Fruit fly (Drosophila melanogaster) Kc167 (cell line): ENCODE results near the gene wgn.

Source experiments
- Myc ChIP-seq: fragments of >200 bp; optimal IDR thresholded peaks from 2 replicates; lab custom pipeline; 2017; ENCODE audit warnings: missing external identifiers
- Sin3A ChIP-seq: fragments of >200 bp; optimal IDR thresholded peaks from 2 replicates; lab custom pipeline; 2018; ENCODE audit warnings: missing external identifiers
- h ChIP-seq: fragments of >200 bp; optimal IDR thresholded peaks from 3 replicates; lab custom pipeline; 2018; ENCODE audit warnings: missing external identifiers
- insv ChIP-seq: fragments of >200 bp; optimal IDR thresholded peaks from 3 replicates; lab custom pipeline; 2018; ENCODE audit warnings: missing external identifiers
- psq ChIP-seq: fragments of >200 bp; optimal IDR thresholded peaks from 2 replicates; lab custom pipeline; 2017; ENCODE audit warnings: missing external identifiers
- ttk ChIP-seq: sonication (Bioruptor generic); optimal IDR thresholded peaks from 2 replicates; lab custom pipeline; 2017; ENCODE audit warnings: missing external identifiers

The wgn gene

dm6 chrX:18643057-18643656 is 8.4 kb upstream of the wgn start:
- TF ChIP-seq Sin3A (lab: Kevin White, UChicago): no peak
- no peak for TF ChIP-seq Myc (lab: Kevin White, UChicago)
- TF ChIP-seq h (lab: Kevin White, UChicago): no peak
- no peak for TF ChIP-seq ttk (lab: Kevin White, UChicago)
- TF ChIP-seq insv (lab: Kevin White, UChicago): no peak

- TF ChIP-seq ttk (lab: Kevin White, UChicago) (no peak), Myc (lab: Kevin White, UChicago) (no peak), Sin3A (lab: Kevin White, UChicago) (no peak), insv (lab: Kevin White, UChicago) (no peak), h (lab: Kevin White, UChicago) (no peak), psq (lab: Kevin White, UChicago) (no peak)
Measured at dm6 chrX:18636275-18636947, 1.7 kb upstream of the wgn start.

- TF ChIP-seq psq (lab: Kevin White, UChicago) (no peak), Myc (lab: Kevin White, UChicago) (no peak), h (lab: Kevin White, UChicago) (no peak), Sin3A (lab: Kevin White, UChicago) (no peak), insv (lab: Kevin White, UChicago) (no peak), ttk (lab: Kevin White, UChicago) (no peak)
Measured at dm6 chrX:18635118-18635552, 427 bp upstream of the wgn start.

- TF ChIP-seq ttk (lab: Kevin White, UChicago): no peak
- no peak for TF ChIP-seq psq (lab: Kevin White, UChicago)
- no peak for TF ChIP-seq insv (lab: Kevin White, UChicago)
- TF ChIP-seq Sin3A (lab: Kevin White, UChicago): no peak
- no peak for TF ChIP-seq Myc (lab: Kevin White, UChicago)
- no peak for TF ChIP-seq h (lab: Kevin White, UChicago)
Measured at dm6 chrX:18630990-18631389, 3.7 kb downstream of the wgn start.

- no peak for TF ChIP-seq h (lab: Kevin White, UChicago)
- TF ChIP-seq Sin3A (lab: Kevin White, UChicago): no peak
- TF ChIP-seq Myc (lab: Kevin White, UChicago): no peak
- no peak for TF ChIP-seq psq (lab: Kevin White, UChicago)
- TF ChIP-seq ttk (lab: Kevin White, UChicago): no peak
- TF ChIP-seq insv (lab: Kevin White, UChicago): no peak
Measured at dm6 chrX:18627002-18627401, 7.7 kb downstream of the wgn start.

- TF ChIP-seq ttk (lab: Kevin White, UChicago) (no peak), Sin3A (lab: Kevin White, UChicago) (no peak), h (lab: Kevin White, UChicago) (no peak), insv (lab: Kevin White, UChicago) (no peak), psq (lab: Kevin White, UChicago) (no peak), Myc (lab: Kevin White, UChicago) (no peak)
Measured at dm6 chrX:18621649-18622346, 12.9 kb downstream of the wgn start.

dm6 chrX:18618122-18618521 is 16.6 kb downstream of the wgn start:
- no peak for TF ChIP-seq Sin3A (lab: Kevin White, UChicago)
- TF ChIP-seq h (lab: Kevin White, UChicago): no peak
- no peak for TF ChIP-seq Myc (lab: Kevin White, UChicago)

- TF ChIP-seq psq (lab: Kevin White, UChicago) (no peak), Myc (lab: Kevin White, UChicago) (no peak), Sin3A (lab: Kevin White, UChicago) (no peak), h (lab: Kevin White, UChicago) (no peak), ttk (lab: Kevin White, UChicago) (no peak), insv (lab: Kevin White, UChicago) (no peak)
Measured at dm6 chrX:18617489-18617888, 17.2 kb downstream of the wgn start, which contains the start of gene CG15040. TSS of gene CG15040 (minus strand) at chrX:18617589.

dm6 chrX:18613434-18613833 is 21.3 kb downstream of the wgn start:
- TF ChIP-seq Sin3A (lab: Kevin White, UChicago): no peak
- no peak for TF ChIP-seq ttk (lab: Kevin White, UChicago)
- no peak for TF ChIP-seq h (lab: Kevin White, UChicago)
- TF ChIP-seq insv (lab: Kevin White, UChicago): no peak
- no peak for TF ChIP-seq psq (lab: Kevin White, UChicago)

- TF ChIP-seq ttk (lab: Kevin White, UChicago): no peak
- TF ChIP-seq insv (lab: Kevin White, UChicago): no peak
- no peak for TF ChIP-seq Sin3A (lab: Kevin White, UChicago)
- TF ChIP-seq h (lab: Kevin White, UChicago): no peak
- TF ChIP-seq Myc (lab: Kevin White, UChicago): no peak
- no peak for TF ChIP-seq psq (lab: Kevin White, UChicago)
Measured at dm6 chrX:18587265-18587664, 47.4 kb downstream of the wgn start.

- no peak for TF ChIP-seq psq (lab: Kevin White, UChicago)
- TF ChIP-seq Sin3A (lab: Kevin White, UChicago): no peak
Measured at dm6 chrX:18575151-18575550, 59.6 kb downstream of the wgn start.
